Worm (Caenorhabditis elegans) whole organism, early embryonic: ENCODE measurements around the gene str-180.

Source experiments
- B0310.2 ChIP-seq: sonication (generic microtip); optimal IDR thresholded peaks from 2 replicates; lab custom pipeline; 2016; ENCODE audit warnings: mild to moderate bottlenecking, missing genetic modification characterization, missing compliant biosample characterization
- F13C5.2 ChIP-seq: sonication (generic microtip); optimal IDR thresholded peaks from 2 replicates; lab custom pipeline; 2017; ENCODE audit warnings: mild to moderate bottlenecking, missing genetic modification characterization, inconsistent platforms, missing compliant biosample characterization
- aly-1 ChIP-seq: sonication (generic microtip); optimal IDR thresholded peaks from 2 replicates; lab custom pipeline; 2016; ENCODE audit warnings: missing genetic modification characterization, missing compliant biosample characterization
- ama-1 ChIP-seq: fragments of 150-350 bp; optimal IDR thresholded peaks from 2 replicates; lab custom pipeline; 2014
- ceh-13 ChIP-seq: fragments of 200-800 bp; sonication (Bioruptor generic); optimal IDR thresholded peaks from 2 replicates; lab custom pipeline; 2018; ENCODE audit warnings: mild to moderate bottlenecking, missing genetic modification characterization, missing compliant biosample characterization
- ceh-36 ChIP-seq: sonication (generic microtip); optimal IDR thresholded peaks from 2 replicates; lab custom pipeline; 2016; ENCODE audit warnings: missing genetic modification characterization, inconsistent platforms, missing compliant biosample characterization
- flt-1 ChIP-seq: fragments of 200-800 bp; sonication (Bioruptor generic); IDR thresholded peaks from 2 replicates; pipeline ENCODE4 v1.3.6; 2022; ENCODE audit warnings: missing genetic modification characterization, missing compliant biosample characterization
- hmg-4 ChIP-seq: fragments of 200-800 bp; sonication (Bioruptor generic); optimal IDR thresholded peaks from 2 replicates; lab custom pipeline; 2018; ENCODE audit warnings: mild to moderate bottlenecking, missing genetic modification characterization, missing compliant biosample characterization
- hnd-1 ChIP-seq: sonication (generic microtip); optimal IDR thresholded peaks from 2 replicates; lab custom pipeline; 2016; ENCODE audit warnings: missing genetic modification characterization, missing compliant biosample characterization
- scrt-1 ChIP-seq: fragments of 200-800 bp; sonication (Bioruptor generic); IDR thresholded peaks from 2 replicates; pipeline ENCODE4 v1.3.6; 2022; ENCODE audit warnings: missing genetic modification characterization, missing compliant biosample characterization
- tbx-37 ChIP-seq: fragments of 200-800 bp; sonication (Bioruptor generic); conservative IDR thresholded peaks from 2 replicates; pipeline ENCODE4 v1.3.6; 2022; ENCODE audit warnings: missing genetic modification reagents, missing genetic modification characterization, missing compliant biosample characterization

DNA sequence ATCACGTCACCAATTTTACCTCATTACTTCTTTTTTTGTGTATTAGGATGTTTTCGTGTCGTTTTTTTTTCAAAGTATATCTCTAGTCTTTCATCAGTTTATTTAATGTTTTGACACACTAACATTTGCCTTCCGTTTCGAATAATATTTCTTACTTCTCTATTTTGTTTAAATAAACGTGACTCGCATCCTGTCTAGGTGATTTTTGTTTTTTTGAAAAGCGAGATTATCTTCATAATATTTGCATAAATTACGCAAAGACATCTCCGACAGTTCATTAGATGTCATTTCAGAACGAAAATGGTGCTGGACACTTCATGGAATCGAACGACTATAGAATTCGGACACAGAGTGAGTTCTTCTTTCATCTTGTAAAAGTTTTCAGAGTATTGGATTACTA, 19.3 kb downstream of the str-180 start, which contains the start of gene T10H9.1:
- TF ChIP-seq B0310.2 (tag; lab: Kevin White, UChicago) (no peak), hnd-1 (tag; lab: Kevin White, UChicago) (no peak), ama-1 (lab: Kevin White, UChicago) (no peak), hmg-4 (GFP tag; lab: Kevin White, UChicago) (no peak), aly-1 (tag; lab: Kevin White, UChicago) (no peak), flt-1 (GFP tag; lab: Robert Waterston, UW) (no peak), ceh-36 (tag; lab: Kevin White, UChicago) (no peak), tbx-37 (GFP tag; lab: Robert Waterston, UW) (no peak), F13C5.2 (tag; lab: Kevin White, UChicago) (no peak), ceh-13 (GFP tag; lab: Kevin White, UChicago) (no peak), scrt-1 (GFP tag; lab: Robert Waterston, UW) (no peak)
